Worm (Caenorhabditis elegans) whole organism, L4/young adult: ENCODE results near the gene ksr-1.

Experiments used
- W03F9.2 ChIP-seq: fragments of 150-350 bp; optimal IDR thresholded peaks from 2 replicates; lab custom pipeline; 2014; ENCODE audit warnings: missing biosample characterization, missing genetic modification characterization
- dao-5 ChIP-seq: sonication (generic microtip); optimal IDR thresholded peaks from 2 replicates; lab custom pipeline; 2016; ENCODE audit warnings: missing genotype, missing genetic modification characterization, moderate library complexity, missing compliant biosample characterization
- him-1 ChIP-seq: sonication (generic microtip); optimal IDR thresholded peaks from 2 replicates; lab custom pipeline; 2016; ENCODE audit warnings: missing genotype, missing genetic modification reagents, missing genetic modification characterization, missing compliant biosample characterization

DNA sequence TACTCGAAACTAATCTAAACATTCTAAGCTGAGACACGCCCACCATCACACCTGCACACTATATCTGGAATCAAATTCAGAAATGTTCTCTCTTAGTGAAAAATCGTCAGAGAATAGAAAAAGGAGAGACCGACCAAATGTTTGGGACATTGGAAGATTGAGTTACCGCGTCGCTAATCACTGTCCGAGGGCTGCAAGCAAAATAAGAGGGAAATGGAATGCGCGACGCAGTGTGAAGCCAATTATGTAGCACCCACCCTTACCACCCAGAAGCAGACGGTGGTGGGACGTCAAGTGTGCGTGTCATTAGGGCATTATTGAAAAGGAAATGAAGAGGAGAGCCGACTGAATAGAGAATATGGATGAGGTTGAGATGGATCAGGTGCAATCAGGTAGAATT lies 36.6 kb downstream of the ksr-1 start:
- TF ChIP-seq dao-5 (tag; lab: Kevin White, UChicago): no peak
- TF ChIP-seq him-1 (tag; lab: Kevin White, UChicago): no peak
- no peak for TF ChIP-seq W03F9.2 (tag; lab: Kevin White, UChicago)
